Fruit fly (Drosophila melanogaster): Measurements from ENCODE around the gene zpg.

zpg gene

dm6 chr3L:6556221-6556620, 49.6 kb downstream of the zpg start (continued):
- TF ChIP-seq dati (GFP tag; IDR thresholded peaks at IDR 0.05) (no peak), sens (GFP tag) (peak; percentile 18), Gsc (GFP tag; IDR thresholded peaks at IDR 0.05) (no peak), cas (GFP tag; IDR thresholded peaks at IDR 0.05) (no peak), Ets65A (GFP tag) (peak; percentile 21), unpg (GFP tag; optimal IDR thresholded peaks at IDR 0.05) (no peak), sug (tag; optimal IDR thresholded peaks at IDR 0.05) (peak; percentile 62), en (GFP tag; optimal IDR thresholded peaks at IDR 0.05) (no peak), Hr78 (GFP tag; optimal IDR thresholded peaks at IDR 0.05) (peak in 1 of 2 experiments; percentile 5), CG12071 (GFP tag; optimal IDR thresholded peaks at IDR 0.05) (no peak), CG32767 (GFP tag; IDR thresholded peaks at IDR 0.05) (no peak), Hey (tag; optimal IDR thresholded peaks at IDR 0.05) (peak; percentile 46), CG11560 (tag; IDR thresholded peaks at IDR 0.05) (no peak), MTF-1 (GFP tag; optimal IDR thresholded peaks at IDR 0.05; ENCODE audit: borderline replicate concordance) (no peak)

Data from whole organism, embryonic.